Fruit fly (Drosophila melanogaster): ENCODE measurements around the gene Ser.

- TF ChIP-seq Mnt (GFP tag; optimal IDR thresholded peaks at IDR 0.05), result no peak
- TF ChIP-seq CG1620 (GFP tag; optimal IDR thresholded peaks at IDR 0.05), result no peak
- TF ChIP-seq toe (GFP tag; optimal IDR thresholded peaks at IDR 0.05), result no peak
- TF ChIP-seq CG33017 (tag; optimal IDR thresholded peaks at IDR 0.05), result no peak
- no peak for TF ChIP-seq CG7101 (tag; optimal IDR thresholded peaks at IDR 0.05)
- no peak for TF ChIP-seq CG5204 (GFP tag; optimal IDR thresholded peaks at IDR 0.05)
- TF ChIP-seq CG12768 (GFP tag; optimal IDR thresholded peaks at IDR 0.05), result no peak
Measured at dm6 chr3R:27223012-27223411, 28.9 kb upstream of the Ser start.
